Fruit fly (Drosophila melanogaster) whole organism, embryonic: ENCODE measurements around the gene CG45066.

Experiments
- Blimp-1 ChIP-seq: fragments of 200-800 bp; sonication (Bioruptor generic); optimal IDR thresholded peaks from 3 replicates; lab custom pipeline; 2018; ENCODE audit warnings: missing biosample characterization, missing genetic modification characterization, mild to moderate bottlenecking, moderate library complexity, missing genetic modification reagents
- CG10321 ChIP-seq: fragments of 200-800 bp; sonication (Bioruptor generic); IDR thresholded peaks from 2 replicates; pipeline ENCODE4 v1.3.6; 2022; ENCODE audit warnings: missing biosample characterization, missing genetic modification characterization
- CG14667 ChIP-seq: fragments of 200-800 bp; sonication (Bioruptor generic); IDR thresholded peaks from 2 replicates; pipeline ENCODE4 v1.3.6; 2022; ENCODE audit warnings: missing biosample characterization, missing genetic modification characterization
- CG14710 ChIP-seq: fragments of 200-800 bp; sonication (Bioruptor generic); optimal IDR thresholded peaks from 3 replicates; lab custom pipeline; 2019; ENCODE audit warnings: missing biosample characterization, mild to moderate bottlenecking, missing genetic modification characterization, moderate library complexity
- CG17568 ChIP-seq: fragments of 200-800 bp; sonication (Bioruptor generic); optimal IDR thresholded peaks from 2 replicates; lab custom pipeline; 2018; ENCODE audit warnings: missing biosample characterization, mild to moderate bottlenecking, missing genetic modification characterization, moderate library complexity
- CG2120 ChIP-seq: fragments of 200-800 bp; sonication (Bioruptor generic); optimal IDR thresholded peaks from 3 replicates; lab custom pipeline; 2016; ENCODE audit warnings: missing biosample characterization, missing genetic modification characterization
- CG2678 ChIP-seq: fragments of 200-800 bp; sonication (Bioruptor generic); optimal IDR thresholded peaks from 3 replicates; lab custom pipeline; 2019; ENCODE audit warnings: missing biosample characterization, mild to moderate bottlenecking, missing genetic modification characterization, moderate library complexity
- CG2712 ChIP-seq: fragments of 200-800 bp; optimal IDR thresholded peaks from 3 replicates; lab custom pipeline; 2019; ENCODE audit warnings: missing biosample characterization, mild to moderate bottlenecking, missing genetic modification characterization, moderate library complexity
- CG31441 ChIP-seq: fragments of 200-800 bp; sonication (Bioruptor generic); IDR thresholded peaks from 2 replicates; pipeline ENCODE4 v1.3.6; 2022; ENCODE audit warnings: missing biosample characterization, missing genetic modification characterization
- CG32532 ChIP-seq: fragments of 200-800 bp; sonication (Bioruptor generic); IDR thresholded peaks from 2 replicates; pipeline ENCODE4 v1.3.6; 2022; ENCODE audit warnings: missing biosample characterization, missing genetic modification characterization
- CG6175 ChIP-seq: fragments of 200-800 bp; sonication (Bioruptor generic); IDR thresholded peaks from 3 replicates; pipeline ENCODE4 v1.3.6; 2022; ENCODE audit warnings: missing biosample characterization, missing genetic modification characterization
- CG9215 ChIP-seq: fragments of 200-800 bp; sonication (Bioruptor generic); IDR thresholded peaks from 2 replicates; pipeline ENCODE4 v1.3.6; 2022; ENCODE audit warnings: missing biosample characterization, missing genetic modification characterization
- CG9609 ChIP-seq: fragments of 200-800 bp; sonication (Bioruptor generic); optimal IDR thresholded peaks from 3 replicates; lab custom pipeline; 2016; ENCODE audit warnings: missing biosample characterization, missing genetic modification characterization
- Camta ChIP-seq: fragments of 200-800 bp; sonication (Bioruptor generic); optimal IDR thresholded peaks from 2 replicates; lab custom pipeline; 2016; ENCODE audit warnings: missing biosample characterization, missing genetic modification characterization
- Chrac-16 ChIP-seq: fragments of 200-800 bp; sonication (Bioruptor generic); optimal IDR thresholded peaks from 3 replicates; lab custom pipeline; 2016; ENCODE audit warnings: missing biosample characterization, missing genetic modification characterization
- Doc3 ChIP-seq: fragments of 200-800 bp; sonication (Bioruptor generic); IDR thresholded peaks from 3 replicates; pipeline ENCODE4 v1.3.6; 2022; ENCODE audit warnings: missing biosample characterization, missing genetic modification characterization; ENCODE audit not compliant: partially characterized antibody
- Dref ChIP-seq: fragments of 200-800 bp; sonication (Bioruptor generic); IDR thresholded peaks from 2 replicates; pipeline ENCODE4 v1.3.6; 2022; ENCODE audit warnings: missing biosample characterization, missing genetic modification characterization
- Drgx ChIP-seq: fragments of 200-800 bp; sonication (Bioruptor generic); IDR thresholded peaks from 2 replicates; pipeline ENCODE4 v1.3.6; 2022; ENCODE audit warnings: missing biosample characterization, missing genetic modification characterization
- HHEX ChIP-seq: fragments of 200-800 bp; sonication (Bioruptor generic); optimal IDR thresholded peaks from 3 replicates; lab custom pipeline; 2017; ENCODE audit warnings: missing biosample characterization, mild to moderate bottlenecking, missing genetic modification characterization, missing genetic modification reagents
- Hsf ChIP-seq: fragments of 200-800 bp; sonication (Bioruptor generic); optimal IDR thresholded peaks from 3 replicates; lab custom pipeline; 2016; ENCODE audit warnings: missing biosample characterization, missing genetic modification characterization
- Jarid2 ChIP-seq: fragments of 200-800 bp; sonication (Bioruptor generic); optimal IDR thresholded peaks from 3 replicates; lab custom pipeline; 2017; ENCODE audit warnings: mild to moderate bottlenecking, missing biosample characterization, missing genetic modification reagents, missing genetic modification characterization
- NK7.1 ChIP-seq: fragments of 200-800 bp; sonication (Bioruptor generic); optimal IDR thresholded peaks from 3 replicates; lab custom pipeline; 2016; ENCODE audit warnings: missing biosample characterization, missing genetic modification characterization
- Rfx ChIP-seq: fragments of 200-800 bp; sonication (Bioruptor generic); IDR thresholded peaks from 2 replicates; pipeline ENCODE4 v1.3.6; 2022; ENCODE audit warnings: missing biosample characterization, missing genetic modification characterization
- Ssrp ChIP-seq: fragments of 200-800 bp; sonication (Bioruptor generic); optimal IDR thresholded peaks from 2 replicates; lab custom pipeline; 2018; ENCODE audit warnings: missing biosample characterization, mild to moderate bottlenecking, missing genetic modification characterization, moderate library complexity
- Xrp1 ChIP-seq: fragments of 200-800 bp; sonication (Bioruptor generic); IDR thresholded peaks from 2 replicates; pipeline ENCODE4 v1.3.6; 2022; ENCODE audit warnings: missing biosample characterization, missing genetic modification characterization
- bsh ChIP-seq, 2 experiments: fragments of 200-800 bp; sonication (Bioruptor generic); optimal IDR thresholded peaks; 2 replicates each; lab custom pipeline; 2017 to 2018; ENCODE audit warnings: mild to moderate bottlenecking in 2 of 2, missing biosample characterization in 2 of 2, missing genetic modification characterization in 2 of 2, moderate library complexity in 1 of 2
- dmrt99B ChIP-seq: fragments of 200-800 bp; sonication (Bioruptor generic); optimal IDR thresholded peaks from 2 replicates; lab custom pipeline; 2018; ENCODE audit warnings: missing biosample characterization, mild to moderate bottlenecking, missing genetic modification characterization, moderate library complexity
- dpn ChIP-seq, 2 experiments: fragments of 200-800 bp; sonication (Bioruptor generic); optimal IDR thresholded peaks; 3 replicates each; lab custom pipeline; 2016; ENCODE audit warnings: missing biosample characterization in 2 of 2, missing genetic modification characterization in 2 of 2
- fd3F ChIP-seq: fragments of 200-800 bp; sonication (Bioruptor generic); optimal IDR thresholded peaks from 2 replicates; lab custom pipeline; 2018; ENCODE audit warnings: missing biosample characterization, mild to moderate bottlenecking, missing genetic modification characterization, moderate library complexity
- gem ChIP-seq: fragments of 200-800 bp; sonication (Bioruptor generic); optimal IDR thresholded peaks from 2 replicates; lab custom pipeline; 2019; ENCODE audit warnings: missing biosample characterization, mild to moderate bottlenecking, missing genetic modification characterization, moderate library complexity
- grau ChIP-seq: fragments of 200-800 bp; optimal IDR thresholded peaks from 3 replicates; lab custom pipeline; 2019; ENCODE audit warnings: missing biosample characterization, mild to moderate bottlenecking, missing genetic modification characterization, moderate library complexity
- inv ChIP-seq: fragments of 200-800 bp; sonication (Bioruptor generic); IDR thresholded peaks from 2 replicates; pipeline ENCODE4 v1.3.6; 2022; ENCODE audit warnings: missing biosample characterization, missing genetic modification characterization; ENCODE audit not compliant: partially characterized antibody
- klu ChIP-seq: fragments of 200-800 bp; sonication (Bioruptor generic); IDR thresholded peaks from 2 replicates; pipeline ENCODE4 v1.3.6; 2022; ENCODE audit warnings: missing biosample characterization, missing genetic modification characterization
- lilli ChIP-seq: fragments of 200-800 bp; sonication (Bioruptor generic); optimal IDR thresholded peaks from 3 replicates; lab custom pipeline; 2016; ENCODE audit warnings: missing biosample characterization, missing genetic modification characterization
- odd ChIP-seq: fragments of 200-800 bp; sonication (Bioruptor generic); optimal IDR thresholded peaks from 2 replicates; lab custom pipeline; 2017; ENCODE audit warnings: missing biosample characterization, mild to moderate bottlenecking, missing genetic modification characterization
- peb ChIP-seq: fragments of 200-800 bp; sonication (Bioruptor generic); IDR thresholded peaks from 2 replicates; pipeline ENCODE4 v1.3.6; 2022; ENCODE audit warnings: missing biosample characterization, missing genetic modification characterization
- pros ChIP-seq: fragments of 200-800 bp; sonication (Bioruptor generic); optimal IDR thresholded peaks from 3 replicates; lab custom pipeline; 2019; ENCODE audit warnings: missing biosample characterization, mild to moderate bottlenecking, missing genetic modification characterization, moderate library complexity
- row ChIP-seq: fragments of 200-800 bp; sonication (Bioruptor generic); IDR thresholded peaks from 3 replicates; pipeline ENCODE4 v1.3.6; 2022; ENCODE audit warnings: missing biosample characterization, missing genetic modification characterization
- run ChIP-seq: fragments of 200-800 bp; sonication (Bioruptor generic); optimal IDR thresholded peaks from 3 replicates; lab custom pipeline; 2018; ENCODE audit warnings: missing biosample characterization, mild to moderate bottlenecking, missing genetic modification characterization
- sens ChIP-seq: fragments of 200-800 bp; sonication (Bioruptor generic); peaks from one replicate; lab custom pipeline; 2016; ENCODE audit warnings: missing biosample characterization, missing genetic modification characterization
- slbo ChIP-seq: fragments of 200-800 bp; sonication (Bioruptor generic); IDR thresholded peaks from 2 replicates; pipeline ENCODE4 v1.3.6; 2022; ENCODE audit warnings: missing biosample characterization, missing genetic modification characterization
- sqz ChIP-seq: fragments of 200-800 bp; sonication (Bioruptor generic); optimal IDR thresholded peaks from 3 replicates; lab custom pipeline; 2018; ENCODE audit warnings: missing biosample characterization, mild to moderate bottlenecking, missing genetic modification characterization
- tio ChIP-seq: fragments of 200-800 bp; sonication (Bioruptor generic); optimal IDR thresholded peaks from 2 replicates; lab custom pipeline; 2017; ENCODE audit warnings: missing biosample characterization, missing genetic modification characterization, inconsistent platforms

CG45066 gene

dm6 chr3L:3106908-3107821 is 3.9 kb downstream of the CG45066 start, which contains the start of gene Cht7 (continued):
- peak; percentile 70 to 86 for TF ChIP-seq dpn (GFP tag; optimal IDR thresholded peaks at IDR 0.05; lab: Kevin White, UChicago)
- TF ChIP-seq Hsf (GFP tag; lab: Kevin White, UChicago): peak; percentile 82
- TF ChIP-seq Chrac-16 (GFP tag; lab: Kevin White, UChicago): peak; percentile 83
- TF ChIP-seq Camta (GFP tag; lab: Kevin White, UChicago): peak; percentile 43
- peak; percentile 62 for TF ChIP-seq CG9609
- TF ChIP-seq Dref (GFP tag; lab: Robert Waterston, UW): no peak
- TF ChIP-seq peb: peak; percentile 65
- peak; percentile 76 for TF ChIP-seq tio (GFP tag; lab: Kevin White, UChicago)
- TF ChIP-seq bsh (GFP tag; optimal IDR thresholded peaks at IDR 0.05; lab: Kevin White, UChicago): peak; percentile 78 to 92
- TF ChIP-seq pros (GFP tag; lab: Kevin White, UChicago): no peak
- TF ChIP-seq Jarid2 (GFP tag; lab: Kevin White, UChicago): peak; percentile 64
- no peak for TF ChIP-seq Doc3
- peak; percentile 90 for TF ChIP-seq Xrp1 (GFP tag; lab: Robert Waterston, UW)
- TF ChIP-seq inv (GFP tag; lab: Robert Waterston, UW): no peak
- peak; percentile 72 for TF ChIP-seq HHEX (GFP tag; lab: Kevin White, UChicago)
- TF ChIP-seq run (tag; lab: Kevin White, UChicago): peak; percentile 83
- TF ChIP-seq dmrt99B (tag; lab: Kevin White, UChicago): peak; percentile 91
- peak; percentile 79; the same call in 1 of the 2 replicates for TF ChIP-seq klu
- peak; percentile 83 for TF ChIP-seq CG17568
- TF ChIP-seq fd3F: peak; percentile 78
- TF ChIP-seq CG31441 (GFP tag; lab: Robert Waterston, UW): peak; percentile 89
- TF ChIP-seq odd (GFP tag; lab: Kevin White, UChicago): peak; percentile 83
- 0 out of 2 replicates have a peak, but pooled peaks have one; percentile 29 for TF ChIP-seq CG10321

- TF ChIP-seq lilli (GFP tag; lab: Kevin White, UChicago) (peak; percentile 5), CG14667 (0 out of 2 replicates have a peak, but pooled peaks have one; percentile 4), Rfx (GFP tag; lab: Robert Waterston, UW) (peak; percentile 13; the same call in 1 of the 2 replicates), CG2120 (peak; percentile 8), dmrt99B (tag; lab: Kevin White, UChicago) (no peak), CG2712 (tag; lab: Kevin White, UChicago) (peak; percentile 8), Ssrp (tag; lab: Kevin White, UChicago) (no peak), CG9215 (peak; percentile 28; the same call in 1 of the 2 replicates), sens (GFP tag; lab: Kevin White, UChicago) (peak; percentile 36), gem (tag; lab: Kevin White, UChicago) (peak; percentile 38), NK7.1 (GFP tag; lab: Kevin White, UChicago) (no peak), CG2678 (peak; percentile 16), grau (tag; lab: Kevin White, UChicago) (peak; percentile 13), slbo (GFP tag; lab: Robert Waterston, UW) (peak; percentile 27), sqz (GFP tag; lab: Kevin White, UChicago) (peak; percentile 36), Blimp-1 (GFP tag; lab: Kevin White, UChicago) (peak; percentile 10), row (GFP tag; lab: Robert Waterston, UW) (peak; percentile 28; the same call in 2 of the 3 replicates), CG14710 (tag; lab: Kevin White, UChicago) (no peak), bsh (GFP tag; optimal IDR thresholded peaks at IDR 0.05; lab: Kevin White, UChicago) (peak in 1 of 2 experiments; percentile 41), CG32532 (GFP tag; lab: Robert Waterston, UW) (0 out of 2 replicates have a peak, but pooled peaks have one; percentile 33), CG6175 (GFP tag; lab: Robert Waterston, UW) (no peak), Drgx (peak; percentile 45; the same call in 1 of the 2 replicates)
Measured at dm6 chr3L:3106146-3106545, 4.9 kb downstream of the CG45066 start.
